Worm (Caenorhabditis elegans): ENCODE data around the gene gba-3.

Gene gba-3

ce11 chrIV:17473034-17473433 lies at the start of gene gba-3:
gba-3 (plus strand) TSS chrIV:17473334.
- TF ChIP-seq elt-1 (tag; optimal IDR thresholded peaks at IDR 0.05) (no peak), fos-1 (tag; optimal IDR thresholded peaks at IDR 0.05) (no peak), nhr-23 (tag; optimal IDR thresholded peaks at IDR 0.05) (peak; percentile 3), ztf-4 (tag; optimal IDR thresholded peaks at IDR 0.05) (no peak), aly-2 (tag; optimal IDR thresholded peaks at IDR 0.05) (no peak), nhr-25 (tag; optimal IDR thresholded peaks at IDR 0.05) (peak; percentile 49)

DNA sequence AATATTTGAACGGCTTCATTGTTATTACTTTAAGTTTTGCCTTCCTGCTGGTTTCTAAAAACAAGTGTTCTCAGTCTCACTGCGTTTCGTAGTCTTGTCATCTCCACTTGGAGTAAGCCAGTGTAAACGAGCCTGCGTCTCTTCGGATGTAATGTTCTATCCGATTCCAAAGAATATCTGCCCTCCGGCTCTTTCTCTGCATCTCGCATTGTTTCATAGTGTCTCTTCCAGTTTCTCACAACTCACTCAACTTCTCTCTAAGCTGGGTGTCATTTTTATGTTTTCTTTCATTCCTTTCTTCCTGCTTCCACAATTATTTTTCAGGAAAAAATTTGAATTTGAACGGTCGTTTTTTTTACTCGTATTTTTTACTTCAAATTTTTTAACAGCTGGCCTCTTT lies 46.2 kb upstream of the gba-3 start:
- TF ChIP-seq hmg-11 (tag; optimal IDR thresholded peaks at IDR 0.05) (peak; percentile 31), egl-5 (tag; optimal IDR thresholded peaks at IDR 0.05) (no peak), snpc-4 (tag; optimal IDR thresholded peaks at IDR 0.05) (no peak), ceh-28 (tag; optimal IDR thresholded peaks at IDR 0.05) (no peak), nhr-11 (tag; optimal IDR thresholded peaks at IDR 0.05) (no peak), ceh-82 (tag; optimal IDR thresholded peaks at IDR 0.05) (no peak), nhr-76 (tag; optimal IDR thresholded peaks at IDR 0.05) (no peak), nhr-28 (tag; optimal IDR thresholded peaks at IDR 0.05) (no peak), ama-1 (optimal IDR thresholded peaks at IDR 0.05) (no peak), nhr-43 (tag; optimal IDR thresholded peaks at IDR 0.05; ENCODE audit: poor library complexity, severe bottlenecking) (no peak), lin-39 (tag; optimal IDR thresholded peaks at IDR 0.05) (peak; percentile 9), nhr-23 (tag; optimal IDR thresholded peaks at IDR 0.05) (no peak), unc-62 (GFP tag; optimal IDR thresholded peaks at IDR 0.05) (no peak), nhr-12 (tag; optimal IDR thresholded peaks at IDR 0.05) (no peak), fkh-2 (tag; optimal IDR thresholded peaks at IDR 0.05) (no peak), nhr-77 (tag; optimal IDR thresholded peaks at IDR 0.05) (no peak), fkh-10 (GFP tag; optimal IDR thresholded peaks at IDR 0.05) (no peak), pha-4 (tag; optimal IDR thresholded peaks at IDR 0.05) (peak; percentile 50), ztf-11 (tag; optimal IDR thresholded peaks at IDR 0.05) (no peak), nfya-1 (tag; optimal IDR thresholded peaks at IDR 0.05; ENCODE audit: insufficient read depth) (no peak), unc-39 (tag; optimal IDR thresholded peaks at IDR 0.05) (no peak), zag-1 (tag; optimal IDR thresholded peaks at IDR 0.05) (no peak), lsy-12 (tag; optimal IDR thresholded peaks at IDR 0.05) (no peak)

DNA sequence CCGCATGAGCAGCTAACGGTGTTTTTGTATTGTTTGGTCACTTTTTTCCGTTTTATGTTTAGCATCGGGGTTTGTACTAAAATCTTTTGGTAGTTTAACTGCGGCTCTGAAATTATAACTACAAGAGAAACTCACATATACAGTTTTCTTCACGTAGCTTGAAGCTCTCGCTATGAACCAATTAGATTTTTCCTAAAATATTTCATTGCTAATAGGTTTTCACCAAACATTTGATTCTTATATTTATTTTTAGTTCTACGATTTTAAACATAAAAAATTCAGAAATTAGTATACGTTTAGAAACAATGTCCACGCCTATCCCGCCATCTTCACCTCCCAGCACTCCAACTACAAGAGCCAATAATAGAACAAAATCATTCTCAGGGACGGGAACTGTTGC lies 45.7 kb upstream of the gba-3 start, which contains the start of gene C06A12.3:
TSS of gene C06A12.3 (plus strand) at position 301 of the 400 bp plus-strand sequence.
- TF ChIP-seq hmg-11 (tag; optimal IDR thresholded peaks at IDR 0.05): no peak
- TF ChIP-seq elt-1 (tag; optimal IDR thresholded peaks at IDR 0.05): no peak
- TF ChIP-seq ceh-28 (tag; optimal IDR thresholded peaks at IDR 0.05): no peak

DNA sequence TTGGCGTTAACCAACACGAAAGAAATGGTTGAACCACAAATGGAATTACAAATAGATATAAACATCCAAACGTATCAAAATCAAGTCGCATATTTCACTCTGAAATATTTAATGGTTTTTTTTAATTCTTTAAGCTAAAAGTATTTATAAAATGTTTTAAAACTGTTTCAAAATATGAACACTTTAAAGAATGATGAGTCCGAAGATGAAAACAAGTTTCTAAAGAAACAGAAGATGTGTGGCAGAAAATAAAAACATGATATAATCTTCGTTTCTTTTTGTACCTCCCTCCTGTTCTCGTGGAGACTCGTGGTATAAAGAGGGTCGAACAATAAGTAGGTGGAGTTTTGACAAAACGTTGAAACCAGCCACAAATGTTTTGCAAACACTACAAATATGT lies 41.8 kb upstream of the gba-3 start, which contains the start of gene lact-6:
TSS of gene lact-6 (minus strand) at position 101 of the 400 bp plus-strand sequence.
- no peak for TF ChIP-seq eor-1 (tag; optimal IDR thresholded peaks at IDR 0.05)
- no peak for TF ChIP-seq skn-1 (tag; optimal IDR thresholded peaks at IDR 0.05)
- TF ChIP-seq ama-1 (optimal IDR thresholded peaks at IDR 0.05): no peak
- no peak for TF ChIP-seq zag-1 (tag; optimal IDR thresholded peaks at IDR 0.05)
- no peak for TF ChIP-seq lsy-12 (tag; optimal IDR thresholded peaks at IDR 0.05)
- TF ChIP-seq elt-3 (tag; optimal IDR thresholded peaks at IDR 0.05): no peak
- TF ChIP-seq pqm-1 (tag; optimal IDR thresholded peaks at IDR 0.05): no peak
- TF ChIP-seq nhr-28 (tag; optimal IDR thresholded peaks at IDR 0.05): no peak
- TF ChIP-seq fkh-10 (GFP tag; optimal IDR thresholded peaks at IDR 0.05): no peak
- no peak for TF ChIP-seq nfya-1 (tag; optimal IDR thresholded peaks at IDR 0.05; ENCODE audit: insufficient read depth)
- no peak for TF ChIP-seq nhr-12 (tag; optimal IDR thresholded peaks at IDR 0.05)
- TF ChIP-seq elt-2 (tag; optimal IDR thresholded peaks at IDR 0.05): no peak
- TF ChIP-seq mdl-1 (tag; optimal IDR thresholded peaks at IDR 0.05): no peak
- no peak for TF ChIP-seq nhr-67 (tag; optimal IDR thresholded peaks at IDR 0.05)
- TF ChIP-seq fkh-2 (tag; optimal IDR thresholded peaks at IDR 0.05): no peak

ce11 chrIV:17432223-17432826 lies 40.8 kb upstream of the gba-3 start:
- TF ChIP-seq pqm-1 (tag; optimal IDR thresholded peaks at IDR 0.05): peak; percentile 41
- peak; percentile 55 for TF ChIP-seq elt-2 (tag; optimal IDR thresholded peaks at IDR 0.05)
- TF ChIP-seq ztf-4 (tag; optimal IDR thresholded peaks at IDR 0.05): no peak
- no peak for TF ChIP-seq hmg-11 (tag; optimal IDR thresholded peaks at IDR 0.05)
- no peak for TF ChIP-seq mml-1 (tag; optimal IDR thresholded peaks at IDR 0.05)
- no peak for TF ChIP-seq unc-62 (GFP tag; optimal IDR thresholded peaks at IDR 0.05)
- peak; percentile 5 for TF ChIP-seq pha-4 (tag; optimal IDR thresholded peaks at IDR 0.05)
- no peak for TF ChIP-seq lin-15B (tag; optimal IDR thresholded peaks at IDR 0.05)
- no peak for TF ChIP-seq nhr-237 (tag; optimal IDR thresholded peaks at IDR 0.05)
- TF ChIP-seq elt-3 (tag; optimal IDR thresholded peaks at IDR 0.05): no peak
